Worm (Caenorhabditis elegans) whole organism, L1 larva: Measurements from ENCODE around the gene W04G3.13.
A peak's percentile ranks its signal among the peaks of the same experiment; 100 is the strongest.

Experiments used
- C16A3.4 ChIP-seq: fragments of 150-350 bp; optimal IDR thresholded peaks from 2 replicates; lab custom pipeline; 2014; ENCODE audit warnings: missing biosample characterization, missing genetic modification characterization
- aha-1 ChIP-seq: fragments of 150-350 bp; optimal IDR thresholded peaks from 2 replicates; lab custom pipeline; 2014; ENCODE audit warnings: missing biosample characterization, missing genetic modification characterization
- aly-2 ChIP-seq: fragments of 150-350 bp; optimal IDR thresholded peaks from 2 replicates; lab custom pipeline; 2014; ENCODE audit warnings: missing biosample characterization, missing genetic modification characterization
- ceh-63 ChIP-seq: fragments of 200-800 bp; sonication (Bioruptor generic); optimal IDR thresholded peaks from 2 replicates; lab custom pipeline; 2018; ENCODE audit warnings: mild to moderate bottlenecking, missing genetic modification characterization, missing compliant biosample characterization
- ceh-8 ChIP-seq: fragments of 200-800 bp; sonication (Bioruptor generic); optimal IDR thresholded peaks from 2 replicates; lab custom pipeline; 2018; ENCODE audit warnings: mild to moderate bottlenecking, missing genetic modification characterization, moderate library complexity, missing compliant biosample characterization
- dpl-1 ChIP-seq, 3 experiments: fragments of 150-350 bp in 2 of 3; sonication (generic microtip) in 1 of 3; optimal IDR thresholded peaks; 2 replicates each; lab custom pipeline; 2014 to 2017; ENCODE audit warnings: missing biosample characterization in 3 of 3, missing genetic modification characterization in 3 of 3, missing genetic modification reagents in 3 of 3
- dsc-1 ChIP-seq: sonication (generic microtip); optimal IDR thresholded peaks from 2 replicates; lab custom pipeline; 2016; ENCODE audit warnings: mild to moderate bottlenecking, missing genetic modification characterization, missing compliant biosample characterization
- efl-1 ChIP-seq, 4 experiments: fragments of 150-350 bp; optimal IDR thresholded peaks in 3 of 4; peaks in 1 of 4; 1 replicate in 1 of 4; 2 replicates in 3 of 4; lab custom pipeline; 2014; ENCODE audit warnings: missing biosample characterization in 2 of 4, missing genetic modification characterization in 2 of 4, missing genetic modification reagents in 2 of 4
- efl-3 ChIP-seq: fragments of 200-800 bp; sonication (Bioruptor generic); optimal IDR thresholded peaks from 2 replicates; lab custom pipeline; 2018; ENCODE audit warnings: mild to moderate bottlenecking, missing genetic modification characterization, missing compliant biosample characterization
- egl-13 ChIP-seq: sonication (generic microtip); optimal IDR thresholded peaks from 2 replicates; lab custom pipeline; 2016; ENCODE audit warnings: missing genotype, missing genetic modification reagents, missing genetic modification characterization, missing compliant biosample characterization
- elt-2 ChIP-seq: sonication (generic microtip); optimal IDR thresholded peaks from 2 replicates; lab custom pipeline; 2016; ENCODE audit warnings: missing genetic modification characterization, mild to moderate bottlenecking, inconsistent platforms, missing compliant biosample characterization, missing genetic modification reagents
- elt-3 ChIP-seq, 6 experiments: fragments of 150-350 bp in 1 of 6; sonication (generic microtip); optimal IDR thresholded peaks; 2 replicates each; lab custom pipeline; 2017 to 2018; ENCODE audit warnings: missing biosample characterization in 6 of 6, missing genetic modification characterization in 6 of 6, inconsistent platforms in 1 of 6
- ets-5 ChIP-seq: fragments of 200-800 bp; sonication (Bioruptor generic); IDR thresholded peaks from 2 replicates; pipeline ENCODE4 v1.3.6; 2022; ENCODE audit warnings: missing genetic modification characterization, missing compliant biosample characterization
- fkh-10 ChIP-seq: sonication (generic microtip); optimal IDR thresholded peaks from 2 replicates; lab custom pipeline; 2017; ENCODE audit warnings: missing biosample characterization, missing genetic modification reagents, missing genetic modification characterization
- grh-1 ChIP-seq: fragments of 200-800 bp; sonication (Bioruptor generic); IDR thresholded peaks from 2 replicates; pipeline ENCODE4 v1.3.6; 2022; ENCODE audit warnings: missing genetic modification reagents, missing genetic modification characterization, missing compliant biosample characterization
- jun-1 ChIP-seq: fragments of 150-350 bp; optimal IDR thresholded peaks from 2 replicates; lab custom pipeline; 2014; ENCODE audit warnings: missing biosample characterization, missing genetic modification reagents, missing genetic modification characterization
- lin-14 ChIP-seq: fragments of 200-800 bp; sonication (Bioruptor generic); optimal IDR thresholded peaks from 2 replicates; lab custom pipeline; 2018; ENCODE audit warnings: mild to moderate bottlenecking, missing genetic modification characterization, moderate library complexity, missing compliant biosample characterization
- lin-15B ChIP-seq: fragments of 150-350 bp; sonication (generic microtip); optimal IDR thresholded peaks from 3 replicates; lab custom pipeline; 2014; ENCODE audit warnings: missing biosample characterization, missing genetic modification characterization
- lin-39 ChIP-seq: fragments of 150-350 bp; optimal IDR thresholded peaks from 2 replicates; lab custom pipeline; 2014; ENCODE audit warnings: missing biosample characterization, missing genetic modification reagents, missing genetic modification characterization
- lir-3 ChIP-seq: sonication (generic microtip); optimal IDR thresholded peaks from 2 replicates; lab custom pipeline; 2016; ENCODE audit warnings: mild to moderate bottlenecking, missing genetic modification characterization, moderate library complexity, missing compliant biosample characterization; ENCODE audit not compliant: poor library complexity
- mdl-1 ChIP-seq, 2 experiments: fragments of 150-350 bp; optimal IDR thresholded peaks; 2 replicates each; lab custom pipeline; 2014 to 2017; ENCODE audit warnings: missing biosample characterization in 2 of 2, missing genetic modification characterization in 2 of 2, inconsistent platforms in 1 of 2
- mef-2 ChIP-seq: fragments of 150-350 bp; optimal IDR thresholded peaks from 2 replicates; lab custom pipeline; 2014; ENCODE audit warnings: missing biosample characterization, missing genetic modification characterization
- nhr-11 ChIP-seq: fragments of 150-350 bp; optimal IDR thresholded peaks from 2 replicates; lab custom pipeline; 2014; ENCODE audit warnings: missing biosample characterization, missing genetic modification characterization
- nhr-12 ChIP-seq: sonication (generic microtip); optimal IDR thresholded peaks from 2 replicates; lab custom pipeline; 2017; ENCODE audit warnings: missing biosample characterization, missing genetic modification characterization
- nhr-19 ChIP-seq: fragments of 200-800 bp; sonication (Bioruptor generic); conservative IDR thresholded peaks from 2 replicates; pipeline ENCODE4 v1.3.6; 2022; ENCODE audit warnings: missing genetic modification characterization, missing compliant biosample characterization
- nhr-20 ChIP-seq: sonication (generic microtip); optimal IDR thresholded peaks from 2 replicates; lab custom pipeline; 2016; ENCODE audit warnings: mild to moderate bottlenecking, missing genetic modification characterization, missing compliant biosample characterization
- nhr-71 ChIP-seq: sonication (generic microtip); optimal IDR thresholded peaks from 2 replicates; lab custom pipeline; 2016; ENCODE audit warnings: mild to moderate bottlenecking, missing genetic modification characterization, moderate library complexity, missing compliant biosample characterization
- nhr-85 ChIP-seq: sonication (generic microtip); peaks from one replicate; lab custom pipeline; 2016; ENCODE audit warnings: missing genetic modification characterization, inconsistent platforms, missing compliant biosample characterization
- nhr-90 ChIP-seq: sonication (generic microtip); optimal IDR thresholded peaks from 2 replicates; lab custom pipeline; 2016; ENCODE audit warnings: mild to moderate bottlenecking, missing genetic modification characterization, missing compliant biosample characterization; ENCODE audit not compliant: poor library complexity
- pag-3 ChIP-seq: sonication (generic microtip); optimal IDR thresholded peaks from 2 replicates; lab custom pipeline; 2017; ENCODE audit warnings: missing genetic modification characterization, mild to moderate bottlenecking, missing compliant biosample characterization, antibody characterized with exemption, borderline replicate concordance; ENCODE audit not compliant: insufficient read depth
- pax-3 ChIP-seq: fragments of 200-800 bp; sonication (Bioruptor generic); optimal IDR thresholded peaks from 2 replicates; lab custom pipeline; 2018; ENCODE audit warnings: mild to moderate bottlenecking, missing genetic modification characterization, moderate library complexity, missing compliant biosample characterization
- pqm-1 ChIP-seq: sonication (generic microtip); optimal IDR thresholded peaks from 3 replicates; lab custom pipeline; 2017; ENCODE audit warnings: missing biosample characterization, missing genetic modification characterization
- rnt-1 ChIP-seq: sonication (generic microtip); optimal IDR thresholded peaks from 2 replicates; lab custom pipeline; 2016; ENCODE audit warnings: mild to moderate bottlenecking, missing genetic modification characterization, moderate library complexity, missing compliant biosample characterization
- sptf-1 ChIP-seq: fragments of 150-350 bp; optimal IDR thresholded peaks from 2 replicates; lab custom pipeline; 2014; ENCODE audit warnings: missing biosample characterization, missing genetic modification characterization
- sup-37 ChIP-seq: fragments of 200-800 bp; sonication (Bioruptor generic); optimal IDR thresholded peaks from 2 replicates; lab custom pipeline; 2018; ENCODE audit warnings: mild to moderate bottlenecking, missing genetic modification characterization, missing compliant biosample characterization
- tlp-1 ChIP-seq: fragments of 150-350 bp; optimal IDR thresholded peaks from 2 replicates; lab custom pipeline; 2014; ENCODE audit warnings: missing biosample characterization, missing genetic modification characterization
- unc-30 ChIP-seq: sonication (generic microtip); optimal IDR thresholded peaks from 2 replicates; lab custom pipeline; 2017; ENCODE audit warnings: missing biosample characterization, missing genetic modification characterization
- unc-62 ChIP-seq: fragments of 150-350 bp; optimal IDR thresholded peaks from 2 replicates; lab custom pipeline; 2014; ENCODE audit warnings: missing biosample characterization, missing genetic modification reagents, missing genetic modification characterization
- unc-86 ChIP-seq: sonication (generic microtip); optimal IDR thresholded peaks from 2 replicates; lab custom pipeline; 2016; ENCODE audit warnings: missing genetic modification characterization, missing compliant biosample characterization
- unc-98 ChIP-seq: fragments of 200-800 bp; sonication (Bioruptor generic); IDR thresholded peaks from 2 replicates; pipeline ENCODE4 v1.3.6; 2022; ENCODE audit warnings: missing genetic modification characterization, missing compliant biosample characterization
- vab-15 ChIP-seq: sonication (generic microtip); optimal IDR thresholded peaks from 2 replicates; lab custom pipeline; 2017; ENCODE audit warnings: missing genotype, mild to moderate bottlenecking, missing genetic modification characterization, missing compliant biosample characterization
- xbp-1 ChIP-seq: sonication (generic microtip); optimal IDR thresholded peaks from 2 replicates; lab custom pipeline; 2016; ENCODE audit warnings: missing genetic modification characterization, missing compliant biosample characterization
- zip-4 ChIP-seq: fragments of 200-800 bp; sonication (Bioruptor generic); optimal IDR thresholded peaks from 2 replicates; lab custom pipeline; 2018; ENCODE audit warnings: mild to moderate bottlenecking, missing genetic modification characterization, moderate library complexity, missing compliant biosample characterization
- ztf-4 ChIP-seq: fragments of 150-350 bp; optimal IDR thresholded peaks from 2 replicates; lab custom pipeline; 2014; ENCODE audit warnings: missing biosample characterization, missing genetic modification characterization

The W04G3.13 gene

ce11 chrX:11050335-11050734 lies 29.2 kb downstream of the W04G3.13 start:
- TF ChIP-seq nhr-12 (tag; lab: Kevin White, UChicago) (no peak), ceh-8 (GFP tag; lab: Kevin White, UChicago) (peak; percentile 53), sptf-1 (no peak), nhr-71 (no peak)
- TF ChIP-seq, all 84 proteins: peak for 1

ce11 chrX:11047183-11047582 lies 32.4 kb downstream of the W04G3.13 start, which contains the start of gene clc-1:
clc-1 (plus strand) TSS chrX:11047446.
- TF ChIP-seq tlp-1 (tag; lab: Kevin White, UChicago) (peak; percentile 32), rnt-1 (tag; lab: Kevin White, UChicago) (no peak), elt-3 (tag; optimal IDR thresholded peaks at IDR 0.05; lab: Kevin White, UChicago) (no peak), mef-2 (tag; lab: Kevin White, UChicago) (no peak), pqm-1 (tag; lab: Kevin White, UChicago) (no peak), mdl-1 (tag; optimal IDR thresholded peaks at IDR 0.05; lab: Kevin White, UChicago) (no peak), unc-86 (tag; lab: Kevin White, UChicago) (no peak), nhr-19 (GFP tag; lab: Robert Waterston, UW) (no peak), nhr-71 (peak; percentile 1), efl-1 (optimal IDR thresholded peaks at IDR 0.05; lab: Kevin White, UChicago) (no peak), efl-1 (GFP tag; optimal IDR thresholded peaks at IDR 0.05 in 1 of 2; lab: Kevin White, UChicago) (peak in 1 of 2 experiments; percentile 79), lin-39 (tag; lab: Kevin White, UChicago) (no peak), pax-3 (tag; lab: Kevin White, UChicago) (no peak), unc-98 (GFP tag; lab: Robert Waterston, UW) (no peak), ceh-63 (GFP tag; lab: Kevin White, UChicago) (no peak), jun-1 (peak; percentile 34), efl-3 (GFP tag; lab: Kevin White, UChicago) (no peak), elt-2 (tag; lab: Kevin White, UChicago) (peak; percentile 96), pag-3 (tag; lab: Kevin White, UChicago) (no peak)

- TF ChIP-seq ets-5 (no peak), pax-3 (tag; lab: Kevin White, UChicago) (no peak), unc-98 (GFP tag; lab: Robert Waterston, UW) (no peak), dpl-1 (GFP tag; optimal IDR thresholded peaks at IDR 0.05; lab: Kevin White, UChicago) (no peak), dsc-1 (tag; lab: Kevin White, UChicago) (no peak), egl-13 (no peak), nhr-90 (no peak), lin-14 (GFP tag; lab: Kevin White, UChicago) (no peak), aly-2 (tag; lab: Kevin White, UChicago) (no peak), lir-3 (tag; lab: Kevin White, UChicago) (no peak), ztf-4 (tag; lab: Kevin White, UChicago) (no peak), elt-2 (tag; lab: Kevin White, UChicago) (no peak), zip-4 (no peak), pqm-1 (tag; lab: Kevin White, UChicago) (no peak), nhr-20 (no peak), aha-1 (tag; lab: Kevin White, UChicago) (no peak), xbp-1 (no peak), efl-3 (GFP tag; lab: Kevin White, UChicago) (no peak), C16A3.4 (tag; lab: Kevin White, UChicago) (no peak), tlp-1 (tag; lab: Kevin White, UChicago) (no peak)
Measured at ce11 chrX:11042777-11043176, 36.8 kb downstream of the W04G3.13 start, which contains the start of gene C09F12.3. C09F12.3 (minus strand) TSS chrX:11042877.

- no peak for TF ChIP-seq vab-15
- no peak for TF ChIP-seq unc-86 (tag; lab: Kevin White, UChicago)
- TF ChIP-seq nhr-11 (tag; lab: Kevin White, UChicago): no peak
- no peak for TF ChIP-seq aly-2 (tag; lab: Kevin White, UChicago)
- no peak for TF ChIP-seq lin-15B (tag; lab: Kevin White, UChicago)
- no peak for TF ChIP-seq nhr-19 (GFP tag; lab: Robert Waterston, UW)
- no peak for TF ChIP-seq lir-3 (tag; lab: Kevin White, UChicago)
- TF ChIP-seq unc-98 (GFP tag; lab: Robert Waterston, UW): no peak
- TF ChIP-seq dsc-1 (tag; lab: Kevin White, UChicago): peak; percentile 38
- no peak for TF ChIP-seq unc-62
- no peak for TF ChIP-seq grh-1
- TF ChIP-seq fkh-10 (GFP tag; lab: Kevin White, UChicago): no peak
- peak; percentile 26 for TF ChIP-seq lin-14 (GFP tag; lab: Kevin White, UChicago)
- TF ChIP-seq efl-1 (optimal IDR thresholded peaks at IDR 0.05; lab: Kevin White, UChicago): no peak
- TF ChIP-seq efl-1 (GFP tag; optimal IDR thresholded peaks at IDR 0.05 in 1 of 2; lab: Kevin White, UChicago): peak in 1 of 2 experiments; percentile 56
- no peak for TF ChIP-seq unc-30 (tag; lab: Kevin White, UChicago)
- no peak for TF ChIP-seq sup-37
- no peak for TF ChIP-seq nhr-90
- TF ChIP-seq mef-2 (tag; lab: Kevin White, UChicago): no peak
- TF ChIP-seq nhr-12 (tag; lab: Kevin White, UChicago): no peak
- TF ChIP-seq nhr-85: no peak
Measured at ce11 chrX:11038221-11038620, 41.3 kb downstream of the W04G3.13 start.
